Fruit fly (Drosophila melanogaster): ENCODE data around the gene srw.

The srw gene

DNA sequence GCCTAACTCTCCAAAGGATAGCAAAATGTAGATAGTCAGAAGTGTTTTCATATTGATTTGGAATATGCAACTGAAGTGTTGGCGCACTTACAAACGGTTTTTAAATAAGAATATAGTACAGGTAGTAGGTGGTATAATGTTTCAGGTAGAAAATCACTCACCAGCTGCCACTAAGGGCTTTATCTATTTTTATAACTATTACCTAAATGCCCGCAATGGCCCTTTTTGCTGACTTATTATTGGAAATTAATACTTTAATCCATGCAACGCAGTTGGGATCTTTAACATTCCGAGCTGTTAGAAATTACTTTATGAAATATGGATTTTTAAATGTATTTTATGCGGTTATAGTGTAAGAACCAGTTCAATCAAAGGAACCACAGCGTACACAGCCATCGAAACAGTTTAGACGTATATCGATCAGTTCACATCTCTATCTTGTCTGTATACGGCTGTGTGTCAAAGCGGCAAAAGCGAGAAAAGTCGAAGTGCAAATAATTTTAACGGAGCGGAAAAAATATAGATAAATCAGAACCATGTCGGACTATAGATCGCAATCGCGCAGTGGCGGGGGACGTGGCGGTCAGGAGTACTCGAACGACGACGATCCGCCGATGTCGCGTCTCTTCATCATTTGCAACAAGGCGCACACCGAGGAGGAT is at the start of gene srw, which contains the start of gene CG1316 (continued):
- TF ChIP-seq CG13287 (GFP tag; IDR thresholded peaks at IDR 0.05; ENCODE audit: partially characterized antibody) = peak; percentile 49
- no peak for TF ChIP-seq CG31365 (tag; optimal IDR thresholded peaks at IDR 0.05)
- no peak for TF ChIP-seq gsb-n (tag; optimal IDR thresholded peaks at IDR 0.05)
- TF ChIP-seq Blimp-1 (GFP tag; optimal IDR thresholded peaks at IDR 0.05) = no peak
- TF ChIP-seq bigmax (GFP tag; optimal IDR thresholded peaks at IDR 0.05) = peak; percentile 43
- TF ChIP-seq Mad (GFP tag; optimal IDR thresholded peaks at IDR 0.05) = no peak
- TF ChIP-seq Myb (GFP tag; optimal IDR thresholded peaks at IDR 0.05) = peak; percentile 67
- TF ChIP-seq HLH4C (GFP tag; IDR thresholded peaks at IDR 0.05; ENCODE audit: partially characterized antibody) = no peak; the same call in 2 of the 3 replicates
- TF ChIP-seq amos (GFP tag; IDR thresholded peaks at IDR 0.05; ENCODE audit: partially characterized antibody) = peak; percentile 50; the same call in 1 of the 2 replicates
- TF ChIP-seq pfk (GFP tag; optimal IDR thresholded peaks at IDR 0.05) = no peak
- TF ChIP-seq Ets65A (GFP tag) = peak; percentile 58
- TF ChIP-seq YL-1 (GFP tag; optimal IDR thresholded peaks at IDR 0.05) = peak; percentile 82
- no peak for TF ChIP-seq CG17912 (GFP tag; optimal IDR thresholded peaks at IDR 0.05)
- TF ChIP-seq HmgZ (tag; optimal IDR thresholded peaks at IDR 0.05) = peak; percentile 54
- no peak for TF ChIP-seq twi (tag; optimal IDR thresholded peaks at IDR 0.05)
- no peak for TF ChIP-seq Fer2 (tag; optimal IDR thresholded peaks at IDR 0.05)
- peak; percentile 20 for TF ChIP-seq CG14710 (tag; optimal IDR thresholded peaks at IDR 0.05)
- no peak for TF ChIP-seq Antp (GFP tag; optimal IDR thresholded peaks at IDR 0.05)
- TF ChIP-seq bowl (GFP tag; IDR thresholded peaks at IDR 0.05) = no peak
- no peak for TF ChIP-seq CG12236 (GFP tag; optimal IDR thresholded peaks at IDR 0.05)
- TF ChIP-seq Nf-YA (GFP tag; IDR thresholded peaks at IDR 0.05) = no peak
- peak; percentile 37 for TF ChIP-seq CG10267 (tag; optimal IDR thresholded peaks at IDR 0.05)
- TF ChIP-seq repo (GFP tag; optimal IDR thresholded peaks at IDR 0.05) = no peak
- no peak for TF ChIP-seq ftz-f1 (GFP tag; optimal IDR thresholded peaks at IDR 0.05)
- peak; percentile 46 for TF ChIP-seq B-H2 (GFP tag; optimal IDR thresholded peaks at IDR 0.05)
- peak; percentile 11 for TF ChIP-seq CG2712 (tag; optimal IDR thresholded peaks at IDR 0.05)
- 0 out of 4 replicates have a peak, but pooled peaks have one; percentile 14 for TF ChIP-seq Dll (GFP tag; IDR thresholded peaks at IDR 0.05; ENCODE audit: partially characterized antibody)
- peak; percentile 12 for TF ChIP-seq lilli (GFP tag; optimal IDR thresholded peaks at IDR 0.05)
- TF ChIP-seq Gug (GFP tag; IDR thresholded peaks at IDR 0.05) = no peak
- TF ChIP-seq CG32767 (GFP tag; IDR thresholded peaks at IDR 0.05) = peak; percentile 99
- peak; percentile 17 for TF ChIP-seq Fer1 (GFP tag; optimal IDR thresholded peaks at IDR 0.05)
- TF ChIP-seq Trl (optimal IDR thresholded peaks at IDR 0.05) = no peak
- TF ChIP-seq Trl (GFP tag; optimal IDR thresholded peaks at IDR 0.05) = no peak
- peak; percentile 4 for TF ChIP-seq nom (GFP tag; optimal IDR thresholded peaks at IDR 0.05)
- no peak for TF ChIP-seq Drgx (GFP tag; IDR thresholded peaks at IDR 0.05)
- TF ChIP-seq HLHmδ (GFP tag; optimal IDR thresholded peaks at IDR 0.05) = no peak
- TF ChIP-seq Dbx (GFP tag; IDR thresholded peaks at IDR 0.05) = no peak
- TF ChIP-seq CG9932 (GFP tag; IDR thresholded peaks at IDR 0.05) = no peak
- peak; percentile 56 for TF ChIP-seq CG4617 (GFP tag; optimal IDR thresholded peaks at IDR 0.05; ENCODE audit: borderline replicate concordance)
- no peak for TF ChIP-seq CG8765 (GFP tag; IDR thresholded peaks at IDR 0.05)
- peak; percentile 23 for TF ChIP-seq sug (tag; optimal IDR thresholded peaks at IDR 0.05)
- no peak for TF ChIP-seq Tbp (GFP tag; optimal IDR thresholded peaks at IDR 0.05)
- peak; percentile 15 for TF ChIP-seq phol (tag; optimal IDR thresholded peaks at IDR 0.05)
- peak; percentile 3 for TF ChIP-seq CG9797 (GFP tag; optimal IDR thresholded peaks at IDR 0.05)
- TF ChIP-seq CG15601 (tag; optimal IDR thresholded peaks at IDR 0.05) = no peak
